Fruit fly (Drosophila melanogaster) whole organism, embryonic: ENCODE measurements around the gene REG.

Experiments used
- Bdp1 ChIP-seq: fragments of 200-800 bp; sonication (Bioruptor generic); optimal IDR thresholded peaks from 3 replicates; lab custom pipeline; 2016; ENCODE audit warnings: missing biosample characterization, missing genetic modification characterization
- CG11723 ChIP-seq: fragments of 200-800 bp; sonication (Bioruptor generic); optimal IDR thresholded peaks from 2 replicates; lab custom pipeline; 2017; ENCODE audit warnings: missing biosample characterization, mild to moderate bottlenecking, missing genetic modification characterization
- CG17385 ChIP-seq: fragments of 200-800 bp; sonication (Bioruptor generic); optimal IDR thresholded peaks from 3 replicates; lab custom pipeline; 2018; ENCODE audit warnings: missing biosample characterization, mild to moderate bottlenecking, missing genetic modification characterization
- CrebB ChIP-seq: fragments of 200-800 bp; sonication (Bioruptor generic); optimal IDR thresholded peaks from 3 replicates; lab custom pipeline; 2018; ENCODE audit warnings: missing biosample characterization, mild to moderate bottlenecking, missing genetic modification characterization
- HLHmδ ChIP-seq: fragments of 200-800 bp; sonication (Bioruptor generic); optimal IDR thresholded peaks from 2 replicates; lab custom pipeline; 2018; ENCODE audit warnings: missing biosample characterization, mild to moderate bottlenecking, missing genetic modification characterization, moderate library complexity
- az2 ChIP-seq: fragments of 200-800 bp; sonication (Bioruptor generic); optimal IDR thresholded peaks from 3 replicates; lab custom pipeline; 2016; ENCODE audit warnings: missing biosample characterization, missing genetic modification characterization
- trem ChIP-seq: fragments of 200-800 bp; optimal IDR thresholded peaks from 3 replicates; lab custom pipeline; 2019; ENCODE audit warnings: missing biosample characterization, mild to moderate bottlenecking, missing genetic modification characterization, moderate library complexity

DNA sequence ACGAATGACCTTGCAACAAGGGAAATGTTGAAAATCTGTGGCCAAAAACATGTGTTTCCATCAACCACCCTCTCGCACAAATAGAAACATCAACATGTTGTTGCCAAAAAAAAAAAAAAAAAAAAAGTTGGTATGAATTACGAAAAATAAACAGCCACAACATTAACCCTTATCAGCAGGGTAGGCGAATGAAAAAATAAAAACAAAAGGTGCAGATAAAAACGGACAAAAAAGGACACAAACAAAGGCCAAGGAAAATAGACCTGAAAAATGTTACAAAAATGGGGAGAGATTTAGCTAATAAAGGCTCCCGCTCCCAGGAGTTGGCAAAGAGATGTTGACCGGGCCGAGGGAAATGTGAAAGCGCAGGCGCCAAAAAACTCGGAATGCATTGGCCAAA, 2.7 kb upstream of the REG start:
- TF ChIP-seq CG11723 (GFP tag; lab: Kevin White, UChicago), result no peak
- no peak for TF ChIP-seq HLHmδ
- TF ChIP-seq Bdp1 (GFP tag; lab: Kevin White, UChicago), result no peak
- TF ChIP-seq az2 (GFP tag; lab: Kevin White, UChicago), result no peak
- no peak for TF ChIP-seq CG17385 (GFP tag; lab: Kevin White, UChicago)
- no peak for TF ChIP-seq CrebB (tag; lab: Kevin White, UChicago)
- TF ChIP-seq trem (tag; lab: Kevin White, UChicago), result no peak
